Fruit fly (Drosophila melanogaster) whole organism, embryonic: ENCODE results near the gene Cby.

Experiments used
- Abd-B ChIP-seq: fragments of 200-800 bp; sonication (Bioruptor generic); optimal IDR thresholded peaks from 2 replicates; lab custom pipeline; 2018; ENCODE audit warnings: missing biosample characterization, mild to moderate bottlenecking, missing genetic modification characterization, moderate library complexity
- Ada2b ChIP-seq: fragments of 200-800 bp; sonication (Bioruptor generic); IDR thresholded peaks from 2 replicates; pipeline ENCODE4 v1.3.6; 2022; ENCODE audit warnings: missing biosample characterization, missing genetic modification characterization
- CG1024 ChIP-seq: fragments of 200-800 bp; sonication (Bioruptor generic); IDR thresholded peaks from 2 replicates; pipeline ENCODE4 v1.3.6; 2022; ENCODE audit warnings: missing biosample characterization, missing genetic modification characterization
- CG10366 ChIP-seq: fragments of 200-800 bp; sonication (Bioruptor generic); IDR thresholded peaks from 2 replicates; pipeline ENCODE4 v1.3.6; 2022; ENCODE audit warnings: missing biosample characterization, missing genetic modification characterization
- CG12219 ChIP-seq: fragments of 200-800 bp; sonication (Bioruptor generic); optimal IDR thresholded peaks from 3 replicates; lab custom pipeline; 2018; ENCODE audit warnings: missing biosample characterization, mild to moderate bottlenecking, missing genetic modification characterization
- CG12659 ChIP-seq: fragments of 200-800 bp; sonication (Bioruptor generic); optimal IDR thresholded peaks from 3 replicates; lab custom pipeline; 2017; ENCODE audit warnings: mild to moderate bottlenecking, missing biosample characterization, missing genetic modification reagents, missing genetic modification characterization
- CG14050 ChIP-seq: fragments of 200-800 bp; sonication (Bioruptor generic); IDR thresholded peaks from 3 replicates; pipeline ENCODE4 v1.3.6; 2022; ENCODE audit warnings: missing biosample characterization, missing genetic modification characterization
- CG14860 ChIP-seq: fragments of 200-800 bp; sonication (Bioruptor generic); IDR thresholded peaks from 3 replicates; pipeline ENCODE4 v1.3.6; 2022; ENCODE audit warnings: missing biosample characterization, missing genetic modification characterization; ENCODE audit not compliant: partially characterized antibody
- CG1529 ChIP-seq: fragments of 200-800 bp; sonication (Bioruptor generic); optimal IDR thresholded peaks from 3 replicates; lab custom pipeline; 2018; ENCODE audit warnings: missing biosample characterization, missing genetic modification characterization
- CG18619 ChIP-seq: fragments of 200-800 bp; sonication (Bioruptor generic); optimal IDR thresholded peaks from 3 replicates; lab custom pipeline; 2017; ENCODE audit warnings: missing biosample characterization, mild to moderate bottlenecking, missing genetic modification characterization
- CG2116 ChIP-seq: fragments of 200-800 bp; sonication (Bioruptor generic); optimal IDR thresholded peaks from 3 replicates; lab custom pipeline; 2018; ENCODE audit warnings: missing biosample characterization, mild to moderate bottlenecking, missing genetic modification characterization
- CG34422 ChIP-seq: fragments of 200-800 bp; sonication (Bioruptor generic); IDR thresholded peaks from 3 replicates; pipeline ENCODE4 v1.3.6; 2022; ENCODE audit warnings: missing biosample characterization, missing genetic modification characterization
- CG43689 ChIP-seq: fragments of 200-800 bp; sonication (Bioruptor generic); IDR thresholded peaks from 2 replicates; pipeline ENCODE4 v1.3.6; 2022; ENCODE audit warnings: missing biosample characterization, missing genetic modification characterization
- CG5180 ChIP-seq: fragments of 200-800 bp; sonication (Bioruptor generic); optimal IDR thresholded peaks from 3 replicates; lab custom pipeline; 2017; ENCODE audit warnings: missing biosample characterization, missing genetic modification characterization, mild to moderate bottlenecking, moderate library complexity, missing genetic modification reagents
- CG5953 ChIP-seq: fragments of 200-800 bp; sonication (Bioruptor generic); IDR thresholded peaks from 2 replicates; pipeline ENCODE4 v1.3.6; 2022; ENCODE audit warnings: missing biosample characterization, missing genetic modification characterization
- CG6813 ChIP-seq: fragments of 200-800 bp; sonication (Bioruptor generic); optimal IDR thresholded peaks from 2 replicates; lab custom pipeline; 2017; ENCODE audit warnings: missing biosample characterization, missing genetic modification characterization, mild to moderate bottlenecking, moderate library complexity, missing genetic modification reagents
- CG7271 ChIP-seq: fragments of 200-800 bp; sonication (Bioruptor generic); optimal IDR thresholded peaks from 2 replicates; lab custom pipeline; 2018; ENCODE audit warnings: missing biosample characterization, mild to moderate bottlenecking, missing genetic modification characterization, moderate library complexity
- CG8359 ChIP-seq: fragments of 200-800 bp; sonication (Bioruptor generic); optimal IDR thresholded peaks from 2 replicates; lab custom pipeline; 2017; ENCODE audit warnings: missing biosample characterization, mild to moderate bottlenecking, missing genetic modification characterization, borderline replicate concordance
- Elba2 ChIP-seq: fragments of 200-800 bp; sonication (Bioruptor generic); optimal IDR thresholded peaks from 3 replicates; lab custom pipeline; 2016; ENCODE audit warnings: missing biosample characterization, missing genetic modification characterization
- Fer1 ChIP-seq: fragments of 200-800 bp; sonication (Bioruptor generic); optimal IDR thresholded peaks from 2 replicates; lab custom pipeline; 2017; ENCODE audit warnings: missing biosample characterization, mild to moderate bottlenecking, missing genetic modification characterization
- Fer2 ChIP-seq: fragments of 200-800 bp; sonication (Bioruptor generic); optimal IDR thresholded peaks from 2 replicates; lab custom pipeline; 2018; ENCODE audit warnings: missing biosample characterization, mild to moderate bottlenecking, missing genetic modification characterization, moderate library complexity
- Fer3 ChIP-seq: fragments of 200-800 bp; sonication (Bioruptor generic); optimal IDR thresholded peaks from 2 replicates; lab custom pipeline; 2018; ENCODE audit warnings: missing biosample characterization, mild to moderate bottlenecking, missing genetic modification characterization, moderate library complexity
- NC2α ChIP-seq: fragments of 200-800 bp; sonication (Bioruptor generic); optimal IDR thresholded peaks from 2 replicates; lab custom pipeline; 2016; ENCODE audit warnings: missing biosample characterization, missing genetic modification characterization
- PHDP ChIP-seq: fragments of 200-800 bp; sonication (Bioruptor generic); optimal IDR thresholded peaks from 3 replicates; lab custom pipeline; 2018; ENCODE audit warnings: missing biosample characterization, mild to moderate bottlenecking, missing genetic modification characterization, moderate library complexity
- Six4 ChIP-seq: fragments of 200-800 bp; sonication (Bioruptor generic); optimal IDR thresholded peaks from 2 replicates; lab custom pipeline; 2016; ENCODE audit warnings: missing biosample characterization, missing genetic modification characterization
- Spps ChIP-seq: fragments of 200-800 bp; sonication (Bioruptor generic); optimal IDR thresholded peaks from 2 replicates; lab custom pipeline; 2018; ENCODE audit warnings: missing biosample characterization, mild to moderate bottlenecking, missing genetic modification characterization
- ab ChIP-seq: fragments of 200-800 bp; sonication (Bioruptor generic); optimal IDR thresholded peaks from 2 replicates; lab custom pipeline; 2016; ENCODE audit warnings: missing biosample characterization, missing genetic modification characterization
- amos ChIP-seq: fragments of 200-800 bp; sonication (Bioruptor generic); IDR thresholded peaks from 2 replicates; pipeline ENCODE4 v1.3.6; 2022; ENCODE audit warnings: missing biosample characterization, missing genetic modification characterization; ENCODE audit not compliant: partially characterized antibody
- ash1 ChIP-seq: fragments of 200-800 bp; sonication (Bioruptor generic); optimal IDR thresholded peaks from 2 replicates; lab custom pipeline; 2018; ENCODE audit warnings: missing biosample characterization, mild to moderate bottlenecking, missing genetic modification characterization
- ato ChIP-seq: fragments of 200-800 bp; sonication (Bioruptor generic); IDR thresholded peaks from 2 replicates; pipeline ENCODE4 v1.3.6; 2022; ENCODE audit warnings: missing biosample characterization, missing genetic modification characterization; ENCODE audit not compliant: partially characterized antibody
- cad ChIP-seq: fragments of >200 bp; optimal IDR thresholded peaks from 2 replicates; lab custom pipeline; 2017; ENCODE audit warnings: missing biosample characterization, missing genetic modification characterization
- cg ChIP-seq: fragments of 200-800 bp; sonication (Bioruptor generic); optimal IDR thresholded peaks from 3 replicates; lab custom pipeline; 2019; ENCODE audit warnings: missing biosample characterization, mild to moderate bottlenecking, missing genetic modification characterization, moderate library complexity
- disco-r ChIP-seq: fragments of 200-800 bp; sonication (Bioruptor generic); optimal IDR thresholded peaks from 2 replicates; lab custom pipeline; 2016; ENCODE audit warnings: missing biosample characterization, missing genetic modification characterization
- dmrt99B ChIP-seq: fragments of 200-800 bp; sonication (Bioruptor generic); optimal IDR thresholded peaks from 2 replicates; lab custom pipeline; 2018; ENCODE audit warnings: missing biosample characterization, mild to moderate bottlenecking, missing genetic modification characterization, moderate library complexity
- exex ChIP-seq: fragments of 200-800 bp; sonication (Bioruptor generic); optimal IDR thresholded peaks from 4 replicates; lab custom pipeline; 2018; ENCODE audit warnings: missing biosample characterization, mild to moderate bottlenecking, missing genetic modification characterization, moderate library complexity
- grau ChIP-seq: fragments of 200-800 bp; optimal IDR thresholded peaks from 3 replicates; lab custom pipeline; 2019; ENCODE audit warnings: missing biosample characterization, mild to moderate bottlenecking, missing genetic modification characterization, moderate library complexity
- hbn ChIP-seq: fragments of 200-800 bp; sonication (Bioruptor generic); IDR thresholded peaks from 2 replicates; pipeline ENCODE4 v1.3.6; 2022; ENCODE audit warnings: missing biosample characterization, missing genetic modification characterization; ENCODE audit not compliant: partially characterized antibody
- hth ChIP-seq: fragments of >200 bp; optimal IDR thresholded peaks from 2 replicates; lab custom pipeline; 2017; ENCODE audit warnings: inconsistent platforms
- kay ChIP-seq: fragments of 200-800 bp; sonication (Bioruptor generic); optimal IDR thresholded peaks from 2 replicates; lab custom pipeline; 2016; ENCODE audit warnings: missing biosample characterization, missing genetic modification characterization
- lbe ChIP-seq: fragments of 200-800 bp; sonication (Bioruptor generic); optimal IDR thresholded peaks from 2 replicates; lab custom pipeline; 2016; ENCODE audit warnings: missing biosample characterization, mild to moderate bottlenecking, missing genetic modification characterization
- mld ChIP-seq: fragments of 200-800 bp; sonication (Bioruptor generic); IDR thresholded peaks from 3 replicates; pipeline ENCODE4 v1.3.6; 2022; ENCODE audit warnings: missing biosample characterization, missing genetic modification characterization; ENCODE audit not compliant: partially characterized antibody
- nerfin-2 ChIP-seq: fragments of 200-800 bp; sonication (Bioruptor generic); IDR thresholded peaks from 2 replicates; pipeline ENCODE4 v1.3.6; 2022; ENCODE audit warnings: missing biosample characterization, missing genetic modification characterization; ENCODE audit not compliant: partially characterized antibody
- phol ChIP-seq: fragments of 200-800 bp; sonication (Bioruptor generic); optimal IDR thresholded peaks from 3 replicates; lab custom pipeline; 2018; ENCODE audit warnings: missing biosample characterization, mild to moderate bottlenecking, missing genetic modification characterization, moderate library complexity
- rib ChIP-seq: fragments of 200-800 bp; sonication (Bioruptor generic); IDR thresholded peaks from 2 replicates; pipeline ENCODE4 v1.3.6; 2022; ENCODE audit warnings: missing biosample characterization, missing genetic modification characterization
- schlank ChIP-seq: fragments of 200-800 bp; sonication (Bioruptor generic); optimal IDR thresholded peaks from 2 replicates; lab custom pipeline; 2018; ENCODE audit warnings: missing biosample characterization, mild to moderate bottlenecking, missing genetic modification characterization
- shn ChIP-seq: fragments of 200-800 bp; sonication (Bioruptor generic); optimal IDR thresholded peaks from 3 replicates; lab custom pipeline; 2016; ENCODE audit warnings: missing biosample characterization, missing genetic modification characterization
- so ChIP-seq: fragments of 200-800 bp; sonication (Bioruptor generic); IDR thresholded peaks from 3 replicates; pipeline ENCODE4 v1.3.6; 2022; ENCODE audit warnings: missing biosample characterization, missing genetic modification characterization
- vnd ChIP-seq: fragments of 200-800 bp; sonication (Bioruptor generic); IDR thresholded peaks from 3 replicates; pipeline ENCODE4 v1.3.6; 2022; ENCODE audit warnings: missing biosample characterization, missing genetic modification characterization; ENCODE audit not compliant: partially characterized antibody

The Cby gene

dm6 chr3R:21856098-21856872 is 11.5 kb upstream of the Cby start, which contains the start of gene glec (continued):
- no peak for TF ChIP-seq cad
- TF ChIP-seq lbe: peak; percentile 19
- no peak for TF ChIP-seq Fer2 (tag; lab: Kevin White, UChicago)
- TF ChIP-seq CG34422 (GFP tag; lab: Robert Waterston, UW): peak; percentile 65; the same call in 1 of the 3 replicates
- TF ChIP-seq PHDP (tag; lab: Kevin White, UChicago): peak; percentile 16
- no peak for TF ChIP-seq CG18619
- TF ChIP-seq nerfin-2: peak; percentile 33; the same call in 1 of the 2 replicates
- TF ChIP-seq Spps (tag; lab: Kevin White, UChicago): no peak
- TF ChIP-seq CG6813 (GFP tag; lab: Kevin White, UChicago): no peak
- TF ChIP-seq Six4 (GFP tag; lab: Kevin White, UChicago): no peak
- no peak for TF ChIP-seq ab
- peak; percentile 60 for TF ChIP-seq Fer1 (GFP tag; lab: Kevin White, UChicago)
- TF ChIP-seq CG2116 (GFP tag; lab: Kevin White, UChicago): no peak
- TF ChIP-seq CG7271 (tag; lab: Kevin White, UChicago): no peak
- TF ChIP-seq hbn: no peak
- no peak for TF ChIP-seq CG43689
- TF ChIP-seq Elba2 (GFP tag; lab: Kevin White, UChicago): no peak
- peak; percentile 33 for TF ChIP-seq CG12219 (GFP tag; lab: Kevin White, UChicago)
- TF ChIP-seq ato (GFP tag; lab: Robert Waterston, UW): peak; percentile 78
- TF ChIP-seq CG1024 (GFP tag; lab: Robert Waterston, UW): peak; percentile 45; the same call in 1 of the 2 replicates
- TF ChIP-seq rib (GFP tag; lab: Robert Waterston, UW): peak; percentile 75
- no peak for TF ChIP-seq CG8359
- TF ChIP-seq CG5180 (GFP tag; lab: Kevin White, UChicago): no peak
- TF ChIP-seq grau (tag; lab: Kevin White, UChicago): peak; percentile 27
- TF ChIP-seq so: peak; percentile 59; the same call in 1 of the 3 replicates
- TF ChIP-seq mld (GFP tag; lab: Robert Waterston, UW): no peak
- TF ChIP-seq CG10366: no peak
- TF ChIP-seq vnd (GFP tag; lab: Robert Waterston, UW): peak; percentile 17; the same call in 1 of the 3 replicates
- TF ChIP-seq exex (tag; lab: Kevin White, UChicago): peak; percentile 2
- TF ChIP-seq kay (GFP tag; lab: Kevin White, UChicago): peak; percentile 33
- peak; percentile 86 for TF ChIP-seq NC2α (GFP tag; lab: Kevin White, UChicago)
- no peak for TF ChIP-seq Abd-B (GFP tag; lab: Kevin White, UChicago)
- TF ChIP-seq shn (GFP tag; lab: Kevin White, UChicago): no peak
- no peak for TF ChIP-seq hth (lab: Kevin White, UChicago)
- peak; percentile 26 for TF ChIP-seq phol (tag; lab: Kevin White, UChicago)
- no peak for TF ChIP-seq disco-r (GFP tag; lab: Kevin White, UChicago)
- TF ChIP-seq CG1529: no peak
- TF ChIP-seq schlank (tag; lab: Kevin White, UChicago): peak; percentile 18
- peak; percentile 25 for TF ChIP-seq CG12659
- TF ChIP-seq CG14050 (GFP tag; lab: Robert Waterston, UW): no peak; the same call in 2 of the 3 replicates
- peak; percentile 49; the same call in 1 of the 2 replicates for TF ChIP-seq amos (GFP tag; lab: Robert Waterston, UW)
- TF ChIP-seq dmrt99B (tag; lab: Kevin White, UChicago): peak; percentile 21
- peak; percentile 86 for TF ChIP-seq ash1 (GFP tag; lab: Kevin White, UChicago)
- no peak for TF ChIP-seq CG14860
- peak; percentile 28 for TF ChIP-seq cg (GFP tag; lab: Kevin White, UChicago)
- TF ChIP-seq Fer3 (tag; lab: Kevin White, UChicago): peak; percentile 6
- TF ChIP-seq CG5953: no peak
- 0 out of 2 replicates have a peak, but pooled peaks have one; percentile 4 for TF ChIP-seq Ada2b
